Fruit fly (Drosophila melanogaster) whole organism, embryonic: Measurements from ENCODE around the gene CG31549.

Experiments used
- Awh ChIP-seq: fragments of 200-800 bp; sonication (Bioruptor generic); IDR thresholded peaks from 2 replicates; pipeline ENCODE4, ENCODE4 v1.3.6; 2022; ENCODE audit warnings: missing biosample characterization, missing genetic modification characterization
- BEAF-32 ChIP-seq: fragments of 200-800 bp; sonication (Bioruptor generic); optimal IDR thresholded peaks from 3 replicates; lab custom pipeline; 2017; ENCODE audit warnings: missing biosample characterization, missing genetic modification characterization, mild to moderate bottlenecking, moderate library complexity, missing genetic modification reagents
- CG10565 ChIP-seq: fragments of 200-800 bp; sonication (Bioruptor generic); optimal IDR thresholded peaks from 3 replicates; lab custom pipeline; 2016; ENCODE audit warnings: missing biosample characterization, mild to moderate bottlenecking, missing genetic modification characterization
- CG10979 ChIP-seq: fragments of 200-800 bp; sonication (Bioruptor generic); optimal IDR thresholded peaks from 2 replicates; lab custom pipeline; 2018; ENCODE audit warnings: missing biosample characterization, mild to moderate bottlenecking, missing genetic modification characterization, moderate library complexity
- CG11093 ChIP-seq: fragments of 200-800 bp; sonication (Bioruptor generic); IDR thresholded peaks from 3 replicates; pipeline ENCODE4 v1.3.6; 2022; ENCODE audit warnings: missing biosample characterization, missing genetic modification characterization
- CG12299 ChIP-seq: fragments of 200-800 bp; sonication (Bioruptor generic); optimal IDR thresholded peaks from 2 replicates; lab custom pipeline; 2018; ENCODE audit warnings: missing biosample characterization, mild to moderate bottlenecking, missing genetic modification characterization
- CG14667 ChIP-seq: fragments of 200-800 bp; sonication (Bioruptor generic); IDR thresholded peaks from 2 replicates; pipeline ENCODE4 v1.3.6; 2022; ENCODE audit warnings: missing biosample characterization, missing genetic modification characterization
- CG17912 ChIP-seq: fragments of 200-800 bp; sonication (Bioruptor generic); optimal IDR thresholded peaks from 2 replicates; lab custom pipeline; 2018; ENCODE audit warnings: missing biosample characterization, mild to moderate bottlenecking, missing genetic modification characterization
- CG2875 ChIP-seq: fragments of 200-800 bp; sonication (Bioruptor generic); optimal IDR thresholded peaks from 2 replicates; lab custom pipeline; 2017; ENCODE audit warnings: missing biosample characterization, mild to moderate bottlenecking, missing genetic modification characterization, missing genetic modification reagents
- CG30431 ChIP-seq: fragments of 200-800 bp; sonication (Bioruptor generic); optimal IDR thresholded peaks from 2 replicates; lab custom pipeline; 2017; ENCODE audit warnings: missing biosample characterization, missing genetic modification characterization
- CG31224 ChIP-seq: fragments of 200-800 bp; sonication (Bioruptor generic); IDR thresholded peaks from 2 replicates; pipeline ENCODE4 v1.3.6; 2022; ENCODE audit warnings: missing biosample characterization, missing genetic modification characterization
- CG31441 ChIP-seq: fragments of 200-800 bp; sonication (Bioruptor generic); IDR thresholded peaks from 2 replicates; pipeline ENCODE4 v1.3.6; 2022; ENCODE audit warnings: missing biosample characterization, missing genetic modification characterization
- CG3163 ChIP-seq: fragments of 200-800 bp; sonication (Bioruptor generic); optimal IDR thresholded peaks from 3 replicates; lab custom pipeline; 2016; ENCODE audit warnings: missing biosample characterization, missing genetic modification characterization
- CG4707 ChIP-seq: fragments of 200-800 bp; sonication (Bioruptor generic); optimal IDR thresholded peaks from 2 replicates; lab custom pipeline; 2018; ENCODE audit warnings: missing biosample characterization, mild to moderate bottlenecking, missing genetic modification characterization, moderate library complexity
- CG6272 ChIP-seq: fragments of 200-800 bp; sonication (Bioruptor generic); IDR thresholded peaks from 2 replicates; pipeline ENCODE4 v1.3.6; 2022; ENCODE audit warnings: missing biosample characterization, missing genetic modification characterization
- CG7928 ChIP-seq: fragments of 200-800 bp; sonication (Bioruptor generic); optimal IDR thresholded peaks from 2 replicates; lab custom pipeline; 2017; ENCODE audit warnings: missing biosample characterization, mild to moderate bottlenecking, missing genetic modification characterization
- CG8765 ChIP-seq: fragments of 200-800 bp; sonication (Bioruptor generic); IDR thresholded peaks from 2 replicates; pipeline ENCODE4 v1.3.6; 2022; ENCODE audit warnings: missing biosample characterization, missing genetic modification characterization
- Dip2 ChIP-seq: fragments of 200-800 bp; sonication (Bioruptor generic); IDR thresholded peaks from 2 replicates; pipeline ENCODE4 v1.3.6; 2022; ENCODE audit warnings: missing biosample characterization, missing genetic modification characterization
- Drgx ChIP-seq: fragments of 200-800 bp; sonication (Bioruptor generic); IDR thresholded peaks from 2 replicates; pipeline ENCODE4 v1.3.6; 2022; ENCODE audit warnings: missing biosample characterization, missing genetic modification characterization
- E2f2 ChIP-seq: fragments of 200-800 bp; sonication (Bioruptor generic); IDR thresholded peaks from 2 replicates; pipeline ENCODE4 v1.3.6; 2022; ENCODE audit warnings: missing biosample characterization, missing genetic modification characterization
- Fer2 ChIP-seq: fragments of 200-800 bp; sonication (Bioruptor generic); optimal IDR thresholded peaks from 2 replicates; lab custom pipeline; 2018; ENCODE audit warnings: missing biosample characterization, mild to moderate bottlenecking, missing genetic modification characterization, moderate library complexity
- HLH54F ChIP-seq: fragments of 200-800 bp; sonication (Bioruptor generic); optimal IDR thresholded peaks from 3 replicates; lab custom pipeline; 2016; ENCODE audit warnings: missing biosample characterization, missing genetic modification characterization
- Hmx ChIP-seq: fragments of 200-800 bp; sonication (Bioruptor generic); optimal IDR thresholded peaks from 2 replicates; lab custom pipeline; 2016; ENCODE audit warnings: missing biosample characterization, missing genetic modification characterization
- Hr3 ChIP-seq: fragments of 200-800 bp; sonication (Bioruptor generic); optimal IDR thresholded peaks from 3 replicates; lab custom pipeline; 2016; ENCODE audit warnings: missing biosample characterization, missing genetic modification characterization
- Mrtf ChIP-seq: fragments of 200-800 bp; sonication (Bioruptor generic); IDR thresholded peaks from 3 replicates; pipeline ENCODE4 v1.3.6; 2022; ENCODE audit warnings: missing biosample characterization, missing genetic modification characterization
- Nf-YA ChIP-seq: fragments of 200-800 bp; sonication (Bioruptor generic); IDR thresholded peaks from 2 replicates; pipeline ENCODE4 v1.3.6; 2022; ENCODE audit warnings: missing biosample characterization, missing genetic modification characterization
- Poxn ChIP-seq: fragments of 200-800 bp; sonication (Bioruptor generic); IDR thresholded peaks from 2 replicates; pipeline ENCODE4 v1.3.6; 2022; ENCODE audit warnings: missing biosample characterization, missing genetic modification characterization
- Stat92E ChIP-seq, 3 experiments: fragments of >200 bp in 2 of 3; fragments of 200-800 bp in 1 of 3; sonication (Bioruptor generic) in 1 of 3; optimal IDR thresholded peaks; 2 replicates each; lab custom pipeline; 2017 to 2019; ENCODE audit warnings: missing biosample characterization in 3 of 3, missing genetic modification characterization in 3 of 3, mild to moderate bottlenecking in 1 of 3, moderate library complexity in 1 of 3
- ac ChIP-seq: fragments of 200-800 bp; sonication (Bioruptor generic); optimal IDR thresholded peaks from 3 replicates; lab custom pipeline; 2017; ENCODE audit warnings: missing biosample characterization, mild to moderate bottlenecking, missing genetic modification characterization
- ap ChIP-seq: fragments of 200-800 bp; sonication (Bioruptor generic); IDR thresholded peaks from 2 replicates; pipeline ENCODE4 v1.3.6; 2022; ENCODE audit warnings: missing biosample characterization, missing genetic modification characterization
- ato ChIP-seq: fragments of 200-800 bp; sonication (Bioruptor generic); IDR thresholded peaks from 2 replicates; pipeline ENCODE4 v1.3.6; 2022; ENCODE audit warnings: missing biosample characterization, missing genetic modification characterization; ENCODE audit not compliant: partially characterized antibody
- bbx ChIP-seq: fragments of 200-800 bp; sonication (Bioruptor generic); IDR thresholded peaks from 2 replicates; pipeline ENCODE4 v1.3.6; 2022; ENCODE audit warnings: missing biosample characterization, missing genetic modification characterization; ENCODE audit not compliant: partially characterized antibody
- croc ChIP-seq: fragments of 200-800 bp; sonication (Bioruptor generic); conservative IDR thresholded peaks from 3 replicates; pipeline ENCODE4 v1.3.6; 2022; ENCODE audit warnings: missing biosample characterization, missing genetic modification characterization
- disco-r ChIP-seq: fragments of 200-800 bp; sonication (Bioruptor generic); optimal IDR thresholded peaks from 2 replicates; lab custom pipeline; 2016; ENCODE audit warnings: missing biosample characterization, missing genetic modification characterization
- dm ChIP-seq: fragments of 200-800 bp; sonication (Bioruptor generic); optimal IDR thresholded peaks from 3 replicates; lab custom pipeline; 2016; ENCODE audit warnings: missing biosample characterization, missing genetic modification characterization
- dysf ChIP-seq: fragments of 200-800 bp; sonication (Bioruptor generic); IDR thresholded peaks from 3 replicates; pipeline ENCODE4 v1.3.6; 2022; ENCODE audit warnings: missing biosample characterization, missing genetic modification characterization
- esg ChIP-seq: fragments of 200-800 bp; sonication (Bioruptor generic); conservative IDR thresholded peaks from 2 replicates; pipeline ENCODE4 v1.3.6; 2022; ENCODE audit warnings: missing biosample characterization, missing genetic modification characterization
- gsb ChIP-seq: fragments of 200-800 bp; sonication (Bioruptor generic); IDR thresholded peaks from 2 replicates; pipeline ENCODE4 v1.3.6; 2022; ENCODE audit warnings: missing biosample characterization, missing genetic modification characterization
- jumu ChIP-seq: fragments of 200-800 bp; sonication (Bioruptor generic); optimal IDR thresholded peaks from 3 replicates; lab custom pipeline; 2016; ENCODE audit warnings: missing biosample characterization, missing genetic modification characterization
- klu ChIP-seq: fragments of 200-800 bp; sonication (Bioruptor generic); IDR thresholded peaks from 2 replicates; pipeline ENCODE4 v1.3.6; 2022; ENCODE audit warnings: missing biosample characterization, missing genetic modification characterization
- knrl ChIP-seq: fragments of 200-800 bp; sonication (Bioruptor generic); IDR thresholded peaks from 3 replicates; pipeline ENCODE4 v1.3.6; 2022; ENCODE audit warnings: missing biosample characterization, missing genetic modification characterization; ENCODE audit not compliant: partially characterized antibody
- nerfin-1 ChIP-seq: fragments of 200-800 bp; sonication (Bioruptor generic); optimal IDR thresholded peaks from 3 replicates; lab custom pipeline; 2019; ENCODE audit warnings: missing biosample characterization, mild to moderate bottlenecking, missing genetic modification characterization, moderate library complexity
- nerfin-2 ChIP-seq: fragments of 200-800 bp; sonication (Bioruptor generic); IDR thresholded peaks from 2 replicates; pipeline ENCODE4 v1.3.6; 2022; ENCODE audit warnings: missing biosample characterization, missing genetic modification characterization; ENCODE audit not compliant: partially characterized antibody
- org-1 ChIP-seq: fragments of 200-800 bp; sonication (Bioruptor generic); optimal IDR thresholded peaks from 2 replicates; lab custom pipeline; 2017; ENCODE audit warnings: missing biosample characterization, missing genetic modification characterization
- pros ChIP-seq: fragments of 200-800 bp; sonication (Bioruptor generic); optimal IDR thresholded peaks from 3 replicates; lab custom pipeline; 2019; ENCODE audit warnings: missing biosample characterization, mild to moderate bottlenecking, missing genetic modification characterization, moderate library complexity
- sens-2 ChIP-seq: fragments of 200-800 bp; sonication (Bioruptor generic); IDR thresholded peaks from 2 replicates; pipeline ENCODE4 v1.3.6; 2022; ENCODE audit warnings: missing biosample characterization, missing genetic modification characterization
- so ChIP-seq: fragments of 200-800 bp; sonication (Bioruptor generic); IDR thresholded peaks from 3 replicates; pipeline ENCODE4 v1.3.6; 2022; ENCODE audit warnings: missing biosample characterization, missing genetic modification characterization
- ssp ChIP-seq: fragments of 200-800 bp; sonication (Bioruptor generic); IDR thresholded peaks from 2 replicates; pipeline ENCODE4 v1.3.6; 2022; ENCODE audit warnings: missing biosample characterization, missing genetic modification characterization
- tgo ChIP-seq: fragments of 200-800 bp; sonication (Bioruptor generic); IDR thresholded peaks from 3 replicates; pipeline ENCODE4 v1.3.6; 2022; ENCODE audit warnings: missing biosample characterization, missing genetic modification characterization
- trem ChIP-seq: fragments of 200-800 bp; optimal IDR thresholded peaks from 3 replicates; lab custom pipeline; 2019; ENCODE audit warnings: missing biosample characterization, mild to moderate bottlenecking, missing genetic modification characterization, moderate library complexity
- z ChIP-seq: fragments of 200-800 bp; sonication (Bioruptor generic); IDR thresholded peaks from 3 replicates; pipeline ENCODE4 v1.3.6; 2022; ENCODE audit warnings: missing biosample characterization, missing genetic modification characterization

CG31549 gene

DNA sequence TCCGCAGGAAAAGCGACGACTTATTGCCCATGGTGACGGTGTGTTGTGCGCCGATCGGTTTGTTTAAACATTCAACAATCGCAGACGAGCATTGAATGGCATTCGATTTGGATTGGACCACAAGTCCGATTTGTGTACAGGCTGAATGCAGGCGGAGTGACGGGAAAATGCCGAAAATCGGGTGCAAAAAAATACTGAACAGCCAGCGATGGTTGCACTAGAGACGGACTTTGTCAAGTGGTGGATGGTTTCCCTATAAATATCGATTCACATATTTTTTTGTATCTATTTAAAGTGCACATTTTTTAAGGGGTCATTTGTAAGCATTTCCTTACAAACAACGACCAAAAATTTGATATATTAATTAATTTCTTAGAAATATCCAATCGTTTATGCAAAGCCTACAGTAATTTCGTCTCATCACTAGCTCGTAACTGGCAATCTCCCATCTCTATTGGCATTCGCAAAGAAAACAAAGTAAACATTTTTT, 22.7 kb downstream of the CG31549 start, which contains the start of the genes elm and MED27 (continued):
- TF ChIP-seq CG6272, result peak; percentile 98
- TF ChIP-seq CG31441, result peak; percentile 90
- peak; percentile 72 for TF ChIP-seq CG7928 (GFP tag; lab: Kevin White, UChicago)
- peak; percentile 69 for TF ChIP-seq E2f2
- TF ChIP-seq dm (GFP tag; lab: Kevin White, UChicago), result peak; percentile 82
- peak; percentile 91 for TF ChIP-seq CG11093 (GFP tag; lab: Robert Waterston, UW)
- peak; percentile 93 for TF ChIP-seq esg (GFP tag; lab: Robert Waterston, UW)
- peak; percentile 94 for TF ChIP-seq HLH54F (GFP tag; lab: Kevin White, UChicago)
- TF ChIP-seq Poxn, result peak; percentile 69; the same call in 1 of the 2 replicates
- peak; percentile 99 for TF ChIP-seq BEAF-32 (GFP tag; lab: Kevin White, UChicago)
- peak; percentile 90 for TF ChIP-seq croc (GFP tag; lab: Robert Waterston, UW)
- peak; percentile 81 for TF ChIP-seq Drgx (GFP tag; lab: Robert Waterston, UW)
- peak; percentile 87 for TF ChIP-seq CG31224 (GFP tag; lab: Robert Waterston, UW)
- TF ChIP-seq so (GFP tag; lab: Robert Waterston, UW), result peak; percentile 89; the same call in 2 of the 3 replicates
- TF ChIP-seq ac (GFP tag; lab: Kevin White, UChicago), result no peak
- peak; percentile 79 for TF ChIP-seq gsb (GFP tag; lab: Robert Waterston, UW)
- TF ChIP-seq Dip2 (GFP tag; lab: Robert Waterston, UW), result no peak
- peak; percentile 90 for TF ChIP-seq trem (tag; lab: Kevin White, UChicago)
- peak; percentile 98 for TF ChIP-seq knrl (GFP tag; lab: Robert Waterston, UW)
- peak; percentile 84 for TF ChIP-seq nerfin-1
- peak; percentile 77 for TF ChIP-seq CG12299 (tag; lab: Kevin White, UChicago)
- TF ChIP-seq CG8765 (GFP tag; lab: Robert Waterston, UW), result peak; percentile 92
- peak; percentile 94 for TF ChIP-seq klu (GFP tag; lab: Robert Waterston, UW)
- no peak; the same call in 2 of the 3 replicates for TF ChIP-seq z (GFP tag; lab: Robert Waterston, UW)
- TF ChIP-seq jumu (GFP tag; lab: Kevin White, UChicago), result peak; percentile 94
- peak; percentile 91 for TF ChIP-seq ssp (GFP tag; lab: Robert Waterston, UW)
- TF ChIP-seq Mrtf, result peak; percentile 87
- peak; percentile 16 for TF ChIP-seq pros (GFP tag; lab: Kevin White, UChicago)
- TF ChIP-seq ato (GFP tag; lab: Robert Waterston, UW), result peak; percentile 47; the same call in 1 of the 2 replicates
- TF ChIP-seq disco-r (GFP tag; lab: Kevin White, UChicago), result peak; percentile 79
- peak; percentile 70 for TF ChIP-seq CG3163 (GFP tag; lab: Kevin White, UChicago)
- peak; percentile 73; the same call in 1 of the 2 replicates for TF ChIP-seq sens-2 (GFP tag; lab: Robert Waterston, UW)
- peak; percentile 81 for TF ChIP-seq CG2875 (GFP tag; lab: Kevin White, UChicago)
- peak; percentile 84 for TF ChIP-seq bbx (GFP tag; lab: Robert Waterston, UW)
- TF ChIP-seq Fer2 (tag; lab: Kevin White, UChicago), result peak; percentile 90
- TF ChIP-seq CG10565 (GFP tag; lab: Kevin White, UChicago), result peak; percentile 38
- TF ChIP-seq CG4707 (GFP tag; lab: Kevin White, UChicago), result peak; percentile 48
- peak; percentile 88 for TF ChIP-seq nerfin-2 (GFP tag; lab: Robert Waterston, UW)
- TF ChIP-seq CG17912 (GFP tag; lab: Kevin White, UChicago), result no peak
- peak; percentile 95 for TF ChIP-seq Hr3 (GFP tag; lab: Kevin White, UChicago)
- peak; percentile 94 for TF ChIP-seq tgo (GFP tag; lab: Robert Waterston, UW)
- peak; percentile 81 for TF ChIP-seq Awh (GFP tag; lab: Robert Waterston, UW)
- peak; percentile 87 for TF ChIP-seq CG30431 (GFP tag; lab: Kevin White, UChicago)
- peak; percentile 83 for TF ChIP-seq ap (GFP tag; lab: Robert Waterston, UW)
- TF ChIP-seq Hmx (GFP tag; lab: Kevin White, UChicago), result peak; percentile 86
- peak; percentile 86 for TF ChIP-seq CG10979 (tag; lab: Kevin White, UChicago)
- TF ChIP-seq dysf (GFP tag; lab: Robert Waterston, UW), result peak; percentile 94
- TF ChIP-seq Stat92E (GFP tag; optimal IDR thresholded peaks at IDR 0.05; lab: Kevin White, UChicago), result peak in 1 of 3 experiments; percentile 69
- TF ChIP-seq CG14667 (GFP tag; lab: Robert Waterston, UW), result peak; percentile 92
- TF ChIP-seq Nf-YA (GFP tag; lab: Robert Waterston, UW), result peak; percentile 81
- TF ChIP-seq org-1 (GFP tag; lab: Kevin White, UChicago), result peak; percentile 61
